Worm (Caenorhabditis elegans): ENCODE results near the gene H28G03.2.
A peak's percentile ranks its signal among the peaks of the same experiment; 100 is the strongest.

DNA sequence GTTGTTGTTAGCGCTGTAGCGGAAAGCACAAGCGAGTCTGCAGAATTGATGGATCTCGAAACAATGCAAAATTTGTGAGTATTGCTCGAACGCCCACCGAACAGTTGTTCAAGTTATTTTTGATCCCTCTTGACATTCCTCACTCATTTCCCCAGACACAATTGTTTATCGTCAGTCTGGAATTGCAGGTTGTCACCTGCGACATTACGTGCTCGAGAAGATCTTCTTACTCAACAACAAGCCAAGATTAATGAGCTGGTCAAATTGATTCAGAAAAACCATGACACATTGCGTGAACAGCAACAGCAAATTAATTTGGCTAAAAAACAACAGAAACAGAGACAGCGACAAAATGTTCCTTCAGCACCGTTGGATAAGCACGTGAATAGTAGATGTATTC is 3.7 kb upstream of the H28G03.2 start:
- TF ChIP-seq nhr-11 (tag; optimal IDR thresholded peaks at IDR 0.05), result peak; percentile 21
- TF ChIP-seq unc-39 (tag; optimal IDR thresholded peaks at IDR 0.05), result no peak
- no peak for TF ChIP-seq snpc-1.2 (GFP tag; IDR thresholded peaks at IDR 0.05)
- TF ChIP-seq nhr-28 (tag; optimal IDR thresholded peaks at IDR 0.05), result no peak
- no peak for TF ChIP-seq set-16 (GFP tag; IDR thresholded peaks at IDR 0.05)
- TF ChIP-seq nhr-111 (GFP tag; optimal IDR thresholded peaks at IDR 0.05), result no peak
- no peak for TF ChIP-seq Y75B8A.6 (GFP tag; IDR thresholded peaks at IDR 0.05)

All from whole organism, L4 larva.